Worm (Caenorhabditis elegans) whole organism, mixed stage, embryonic: Measurements from ENCODE around the gene haly-1.
A peak's percentile ranks its signal among the peaks of the same experiment; 100 is the strongest.

Experiments
- bed-3 ChIP-seq: fragments of 200-800 bp; sonication (Bioruptor generic); optimal IDR thresholded peaks from 3 replicates; lab custom pipeline; 2018; ENCODE audit warnings: mild to moderate bottlenecking, missing genetic modification characterization, moderate library complexity, missing compliant biosample characterization
- blmp-1 ChIP-seq: fragments of 150-350 bp; optimal IDR thresholded peaks from 2 replicates; lab custom pipeline; 2014; ENCODE audit warnings: missing biosample characterization, missing genetic modification characterization
- ceh-39 ChIP-seq: fragments of 150-350 bp; optimal IDR thresholded peaks from 2 replicates; lab custom pipeline; 2014; ENCODE audit warnings: missing biosample characterization, missing genetic modification characterization
- ceh-43 ChIP-seq: fragments of 200-800 bp; sonication (Bioruptor generic); optimal IDR thresholded peaks from 2 replicates; lab custom pipeline; 2018; ENCODE audit warnings: mild to moderate bottlenecking, missing genetic modification characterization, moderate library complexity, missing compliant biosample characterization
- ceh-83 ChIP-seq: fragments of 200-800 bp; sonication (Bioruptor generic); optimal IDR thresholded peaks from 2 replicates; lab custom pipeline; 2018; ENCODE audit warnings: mild to moderate bottlenecking, missing genetic modification characterization, missing compliant biosample characterization
- ces-1 ChIP-seq: fragments of 150-350 bp; optimal IDR thresholded peaks from 2 replicates; lab custom pipeline; 2014; ENCODE audit warnings: missing biosample characterization, missing genetic modification reagents, missing genetic modification characterization
- cnd-1 ChIP-seq: fragments of 200-800 bp; sonication (Bioruptor generic); optimal IDR thresholded peaks from 2 replicates; lab custom pipeline; 2018; ENCODE audit warnings: mild to moderate bottlenecking, missing genetic modification characterization, missing compliant biosample characterization
- elt-1 ChIP-seq: sonication (generic microtip); optimal IDR thresholded peaks from 2 replicates; lab custom pipeline; 2017; ENCODE audit warnings: missing genetic modification characterization, mild to moderate bottlenecking, missing compliant biosample characterization, antibody characterized with exemption, moderate library complexity, borderline replicate concordance; ENCODE audit not compliant: insufficient read depth
- elt-3 ChIP-seq: fragments of 150-350 bp; optimal IDR thresholded peaks from 2 replicates; lab custom pipeline; 2014; ENCODE audit warnings: missing biosample characterization, missing genetic modification characterization
- flh-1 ChIP-seq: fragments of 200-800 bp; sonication (Bioruptor generic); optimal IDR thresholded peaks from 2 replicates; lab custom pipeline; 2018; ENCODE audit warnings: mild to moderate bottlenecking, missing genetic modification characterization, moderate library complexity, missing compliant biosample characterization
- ham-2 ChIP-seq: fragments of 200-800 bp; sonication (Bioruptor generic); optimal IDR thresholded peaks from 2 replicates; lab custom pipeline; 2018; ENCODE audit warnings: mild to moderate bottlenecking, missing genetic modification characterization, missing compliant biosample characterization
- hlh-1 ChIP-seq: fragments of 150-350 bp; optimal IDR thresholded peaks from 2 replicates; lab custom pipeline; 2014; ENCODE audit warnings: missing biosample characterization, missing genetic modification reagents, missing genetic modification characterization
- lin-13 ChIP-seq: fragments of 150-350 bp; optimal IDR thresholded peaks from 2 replicates; lab custom pipeline; 2014; ENCODE audit warnings: missing biosample characterization, missing genetic modification characterization
- lin-32 ChIP-seq: fragments of 200-800 bp; sonication (Bioruptor generic); optimal IDR thresholded peaks from 2 replicates; lab custom pipeline; 2018; ENCODE audit warnings: mild to moderate bottlenecking, missing genetic modification characterization, missing compliant biosample characterization
- mab-5 ChIP-seq: fragments of 150-350 bp; optimal IDR thresholded peaks from 2 replicates; lab custom pipeline; 2014; ENCODE audit warnings: missing biosample characterization, missing genetic modification characterization
- nhr-12 ChIP-seq: fragments of 150-350 bp; optimal IDR thresholded peaks from 2 replicates; lab custom pipeline; 2014; ENCODE audit warnings: missing biosample characterization, missing genetic modification characterization
- nhr-2 ChIP-seq: fragments of 150-350 bp; optimal IDR thresholded peaks from 2 replicates; lab custom pipeline; 2014; ENCODE audit warnings: missing biosample characterization, missing genetic modification characterization
- nhr-237 ChIP-seq: fragments of 150-350 bp; optimal IDR thresholded peaks from 2 replicates; lab custom pipeline; 2014; ENCODE audit warnings: missing biosample characterization, missing genetic modification characterization
- nhr-28 ChIP-seq: fragments of 150-350 bp; optimal IDR thresholded peaks from 2 replicates; lab custom pipeline; 2014; ENCODE audit warnings: missing biosample characterization, missing genetic modification characterization
- nhr-76 ChIP-seq: sonication (generic microtip); optimal IDR thresholded peaks from 2 replicates; lab custom pipeline; 2017; ENCODE audit warnings: missing biosample characterization, missing genetic modification characterization
- pha-4 ChIP-seq: fragments of 150-350 bp; optimal IDR thresholded peaks from 2 replicates; lab custom pipeline; 2018; ENCODE audit warnings: missing biosample characterization, missing genetic modification reagents, missing genetic modification characterization
- sem-2 ChIP-seq: fragments of 200-800 bp; sonication (Bioruptor generic); optimal IDR thresholded peaks from 2 replicates; lab custom pipeline; 2018; ENCODE audit warnings: mild to moderate bottlenecking, missing genetic modification characterization, missing compliant biosample characterization
- snpc-4 ChIP-seq: fragments of 150-350 bp; optimal IDR thresholded peaks from 2 replicates; lab custom pipeline; 2014; ENCODE audit warnings: missing biosample characterization, missing genetic modification characterization
- sptf-1 ChIP-seq: sonication (generic microtip); optimal IDR thresholded peaks from 2 replicates; lab custom pipeline; 2017; ENCODE audit warnings: mild to moderate bottlenecking, missing genetic modification characterization, moderate library complexity, missing compliant biosample characterization
- tbx-8 ChIP-seq: fragments of 200-800 bp; sonication (Bioruptor generic); optimal IDR thresholded peaks from 2 replicates; lab custom pipeline; 2018; ENCODE audit warnings: mild to moderate bottlenecking, missing genetic modification characterization, moderate library complexity, missing compliant biosample characterization
- unc-120 ChIP-seq: sonication (generic microtip); optimal IDR thresholded peaks from 2 replicates; lab custom pipeline; 2017; ENCODE audit warnings: missing genetic modification characterization, missing compliant biosample characterization; ENCODE audit not compliant: poor library complexity, severe bottlenecking
- unc-39 ChIP-seq: fragments of 150-350 bp; optimal IDR thresholded peaks from 2 replicates; lab custom pipeline; 2014; ENCODE audit warnings: missing biosample characterization, missing genetic modification characterization
- unc-62 ChIP-seq: fragments of 150-350 bp; optimal IDR thresholded peaks from 2 replicates; lab custom pipeline; 2014; ENCODE audit warnings: missing biosample characterization, missing genetic modification reagents, missing genetic modification characterization
- zip-8 ChIP-seq: fragments of 150-350 bp; optimal IDR thresholded peaks from 2 replicates; lab custom pipeline; 2014; ENCODE audit warnings: missing biosample characterization, missing genetic modification characterization
- ztf-11 ChIP-seq: fragments of 150-350 bp; optimal IDR thresholded peaks from 2 replicates; lab custom pipeline; 2014; ENCODE audit warnings: missing biosample characterization, missing genetic modification characterization

The haly-1 gene

ce11 chrX:10910716-10911115, 14.3 kb upstream of the haly-1 start, which contains the start of gene F47B10.8:
F47B10.8 (minus strand) TSS chrX:10910816.
- no peak for TF ChIP-seq unc-120 (tag; lab: Kevin White, UChicago)
- TF ChIP-seq unc-62 (GFP tag; lab: Kevin White, UChicago): no peak
- no peak for TF ChIP-seq cnd-1 (tag; lab: Kevin White, UChicago)
- TF ChIP-seq ham-2 (GFP tag; lab: Kevin White, UChicago): no peak
- no peak for TF ChIP-seq flh-1 (GFP tag; lab: Kevin White, UChicago)
- TF ChIP-seq ceh-43: no peak
- no peak for TF ChIP-seq nhr-2 (tag; lab: Kevin White, UChicago)
- no peak for TF ChIP-seq ceh-39 (tag; lab: Kevin White, UChicago)
- no peak for TF ChIP-seq hlh-1
- TF ChIP-seq ces-1: no peak
- TF ChIP-seq elt-1: no peak
- no peak for TF ChIP-seq lin-13
- no peak for TF ChIP-seq nhr-12 (tag; lab: Kevin White, UChicago)
- no peak for TF ChIP-seq blmp-1
- TF ChIP-seq sptf-1 (tag; lab: Kevin White, UChicago): no peak

ce11 chrX:10909661-10910060, 13.3 kb upstream of the haly-1 start:
- TF ChIP-seq unc-62 (GFP tag; lab: Kevin White, UChicago) (peak; percentile 55), unc-120 (tag; lab: Kevin White, UChicago) (peak; percentile 38), elt-1 (no peak)

ce11 chrX:10907418-10907817, 11.0 kb upstream of the haly-1 start:
- no peak for TF ChIP-seq nhr-237
- TF ChIP-seq nhr-76 (tag; lab: Kevin White, UChicago): no peak
- peak; percentile 7 for TF ChIP-seq mab-5 (tag; lab: Kevin White, UChicago)
- peak; percentile 53 for TF ChIP-seq unc-62 (GFP tag; lab: Kevin White, UChicago)
- no peak for TF ChIP-seq snpc-4 (tag; lab: Kevin White, UChicago)
- TF ChIP-seq elt-3 (tag; lab: Kevin White, UChicago): no peak
- no peak for TF ChIP-seq ztf-11 (tag; lab: Kevin White, UChicago)

ce11 chrX:10903416-10903815, 7.0 kb upstream of the haly-1 start:
- TF ChIP-seq tbx-8 (GFP tag; lab: Kevin White, UChicago) (no peak), lin-32 (GFP tag; lab: Kevin White, UChicago) (no peak), nhr-28 (tag; lab: Kevin White, UChicago) (no peak), snpc-4 (tag; lab: Kevin White, UChicago) (no peak), zip-8 (tag; lab: Kevin White, UChicago) (no peak), unc-39 (tag; lab: Kevin White, UChicago) (no peak), ceh-83 (GFP tag; lab: Kevin White, UChicago) (no peak)
- TF ChIP-seq, all 35 proteins: peak for 0

- TF ChIP-seq pha-4 (tag; lab: Kevin White, UChicago) (no peak), flh-1 (GFP tag; lab: Kevin White, UChicago) (no peak), sem-2 (GFP tag; lab: Kevin White, UChicago) (no peak), lin-13 (no peak), ceh-43 (no peak), nhr-237 (no peak), sptf-1 (tag; lab: Kevin White, UChicago) (no peak), nhr-76 (tag; lab: Kevin White, UChicago) (no peak), nhr-12 (tag; lab: Kevin White, UChicago) (no peak), tbx-8 (GFP tag; lab: Kevin White, UChicago) (no peak), cnd-1 (tag; lab: Kevin White, UChicago) (no peak), unc-62 (GFP tag; lab: Kevin White, UChicago) (no peak), nhr-2 (tag; lab: Kevin White, UChicago) (no peak)
- TF ChIP-seq, all 35 proteins: peak for 0
These were observed 6.4 kb upstream of the haly-1 start, which contains the start of gene acbp-3 for ce11 chrX:10902723-10903322. acbp-3 (plus strand) TSS chrX:10903272.

- TF ChIP-seq bed-3 (GFP tag; lab: Kevin White, UChicago) (no peak), ces-1 (no peak), unc-39 (tag; lab: Kevin White, UChicago) (no peak)
These were observed 5.4 kb upstream of the haly-1 start for ce11 chrX:10901766-10902165.
